Worm (Caenorhabditis elegans): ENCODE data around the gene F44B9.10.

DNA sequence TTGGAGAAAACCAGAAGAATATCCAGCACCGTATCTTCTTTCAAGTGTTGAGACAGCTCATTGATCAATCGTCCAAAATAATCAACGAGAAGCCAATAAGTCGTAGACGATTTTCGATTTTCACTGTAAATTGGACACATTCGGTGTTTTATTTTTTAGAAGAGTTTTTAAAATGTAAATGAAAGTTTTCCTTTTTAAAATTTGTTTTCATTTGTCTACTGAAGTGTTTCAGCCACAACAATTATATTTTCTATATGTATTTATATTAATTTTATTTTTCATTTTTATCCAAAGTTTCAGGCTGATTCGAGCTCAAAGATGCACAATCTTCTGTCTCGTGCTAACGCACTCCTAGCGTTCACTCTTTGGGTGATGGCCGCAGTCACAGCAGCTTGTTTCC is 11.3 kb upstream of the F44B9.10 start, which contains the start of gene spcs-3:
- TF ChIP-seq elt-2 (tag; optimal IDR thresholded peaks at IDR 0.05) (no peak), ceh-82 (tag; optimal IDR thresholded peaks at IDR 0.05) (no peak), nhr-28 (tag; optimal IDR thresholded peaks at IDR 0.05) (no peak), ceh-9 (tag; optimal IDR thresholded peaks at IDR 0.05) (no peak), nhr-77 (tag; optimal IDR thresholded peaks at IDR 0.05) (no peak), R02D3.7 (tag; optimal IDR thresholded peaks at IDR 0.05) (no peak), skn-1 (tag; optimal IDR thresholded peaks at IDR 0.05) (no peak), elt-1 (tag; optimal IDR thresholded peaks at IDR 0.05) (no peak), fkh-10 (GFP tag; optimal IDR thresholded peaks at IDR 0.05) (no peak), snpc-4 (tag; optimal IDR thresholded peaks at IDR 0.05) (no peak), nhr-12 (tag; optimal IDR thresholded peaks at IDR 0.05) (no peak), fos-1 (tag; optimal IDR thresholded peaks at IDR 0.05) (no peak), pha-4 (tag; optimal IDR thresholded peaks at IDR 0.05) (no peak)
